Fruit fly (Drosophila melanogaster) whole organism, embryonic: ENCODE measurements around the gene ath.
A peak's percentile ranks its signal among the peaks of the same experiment; 100 is the strongest.

Source experiments
- Bgb ChIP-seq: fragments of 200-800 bp; sonication (Bioruptor generic); IDR thresholded peaks from 2 replicates; pipeline ENCODE4 v1.3.6; 2022; ENCODE audit warnings: missing biosample characterization, missing genetic modification characterization; ENCODE audit not compliant: partially characterized antibody
- BtbVII ChIP-seq: fragments of 200-800 bp; sonication (Bioruptor generic); optimal IDR thresholded peaks from 3 replicates; lab custom pipeline; 2017; ENCODE audit warnings: missing biosample characterization, mild to moderate bottlenecking, missing genetic modification characterization
- CG11695 ChIP-seq: fragments of 200-800 bp; sonication (Bioruptor generic); IDR thresholded peaks from 3 replicates; pipeline ENCODE4 v1.3.6; 2022; ENCODE audit warnings: missing biosample characterization, missing genetic modification characterization
- CG14014 ChIP-seq: fragments of 200-800 bp; sonication (Bioruptor generic); IDR thresholded peaks from 2 replicates; pipeline ENCODE4 v1.3.6; 2022; ENCODE audit warnings: missing biosample characterization, missing genetic modification characterization
- CG14667 ChIP-seq: fragments of 200-800 bp; sonication (Bioruptor generic); IDR thresholded peaks from 2 replicates; pipeline ENCODE4 v1.3.6; 2022; ENCODE audit warnings: missing biosample characterization, missing genetic modification characterization
- CG15696 ChIP-seq: fragments of 200-800 bp; sonication (Bioruptor generic); optimal IDR thresholded peaks from 2 replicates; lab custom pipeline; 2019; ENCODE audit warnings: missing biosample characterization, mild to moderate bottlenecking, missing genetic modification characterization, moderate library complexity
- CG18764 ChIP-seq: fragments of 200-800 bp; sonication (Bioruptor generic); optimal IDR thresholded peaks from 3 replicates; lab custom pipeline; 2016; ENCODE audit warnings: missing biosample characterization, missing genetic modification characterization
- CG34224 ChIP-seq: fragments of 200-800 bp; sonication (Bioruptor generic); IDR thresholded peaks from 3 replicates; pipeline ENCODE4 v1.3.6; 2022; ENCODE audit warnings: missing biosample characterization, missing genetic modification characterization; ENCODE audit not compliant: partially characterized antibody
- CG34422 ChIP-seq: fragments of 200-800 bp; sonication (Bioruptor generic); IDR thresholded peaks from 3 replicates; pipeline ENCODE4 v1.3.6; 2022; ENCODE audit warnings: missing biosample characterization, missing genetic modification characterization
- CG4854 ChIP-seq: fragments of 200-800 bp; sonication (Bioruptor generic); optimal IDR thresholded peaks from 2 replicates; lab custom pipeline; 2016; ENCODE audit warnings: missing biosample characterization, missing genetic modification characterization, inconsistent platforms
- CG5245 ChIP-seq: fragments of 200-800 bp; sonication (Bioruptor generic); optimal IDR thresholded peaks from 3 replicates; lab custom pipeline; 2016; ENCODE audit warnings: missing biosample characterization, missing genetic modification characterization
- CG6254 ChIP-seq: fragments of 200-800 bp; sonication (Bioruptor generic); optimal IDR thresholded peaks from 3 replicates; lab custom pipeline; 2017; ENCODE audit warnings: mild to moderate bottlenecking, missing biosample characterization, missing genetic modification reagents, missing genetic modification characterization
- CG9437 ChIP-seq: fragments of 200-800 bp; sonication (Bioruptor generic); optimal IDR thresholded peaks from 2 replicates; lab custom pipeline; 2018; ENCODE audit warnings: missing biosample characterization, mild to moderate bottlenecking, missing genetic modification characterization
- CHES-1-like ChIP-seq: fragments of 200-800 bp; sonication (Bioruptor generic); optimal IDR thresholded peaks from 2 replicates; lab custom pipeline; 2016; ENCODE audit warnings: missing biosample characterization, missing genetic modification characterization
- CTCF ChIP-seq: fragments of 200-800 bp; sonication (Bioruptor generic); optimal IDR thresholded peaks from 2 replicates; lab custom pipeline; 2017; ENCODE audit warnings: missing biosample characterization, mild to moderate bottlenecking, missing genetic modification characterization, moderate library complexity
- Dad ChIP-seq: fragments of 200-800 bp; sonication (Bioruptor generic); optimal IDR thresholded peaks from 3 replicates; lab custom pipeline; 2016; ENCODE audit warnings: missing biosample characterization, missing genetic modification characterization
- Deaf1 ChIP-seq: fragments of 200-800 bp; optimal IDR thresholded peaks from 3 replicates; lab custom pipeline; 2019; ENCODE audit warnings: missing biosample characterization, mild to moderate bottlenecking, missing genetic modification characterization, moderate library complexity
- Doc2 ChIP-seq: fragments of 200-800 bp; sonication (Bioruptor generic); IDR thresholded peaks from 2 replicates; pipeline ENCODE4 v1.3.6; 2022; ENCODE audit warnings: missing biosample characterization, missing genetic modification characterization
- Ets65A ChIP-seq: fragments of 200-800 bp; sonication (Bioruptor generic); peaks from one replicate; lab custom pipeline; 2016; ENCODE audit warnings: missing biosample characterization, missing genetic modification characterization
- HLH54F ChIP-seq: fragments of 200-800 bp; sonication (Bioruptor generic); optimal IDR thresholded peaks from 3 replicates; lab custom pipeline; 2016; ENCODE audit warnings: missing biosample characterization, missing genetic modification characterization
- MBD-R2 ChIP-seq: fragments of 200-800 bp; sonication (Bioruptor generic); IDR thresholded peaks from 2 replicates; pipeline ENCODE4 v1.3.6; 2022; ENCODE audit warnings: missing biosample characterization, missing genetic modification characterization
- Mad ChIP-seq: fragments of 200-800 bp; sonication (Bioruptor generic); optimal IDR thresholded peaks from 2 replicates; lab custom pipeline; 2016; ENCODE audit warnings: missing biosample characterization, missing genetic modification characterization
- NK7.1 ChIP-seq: fragments of 200-800 bp; sonication (Bioruptor generic); optimal IDR thresholded peaks from 3 replicates; lab custom pipeline; 2016; ENCODE audit warnings: missing biosample characterization, missing genetic modification characterization
- Nf-YB ChIP-seq: fragments of 200-800 bp; sonication (Bioruptor generic); optimal IDR thresholded peaks from 3 replicates; lab custom pipeline; 2019; ENCODE audit warnings: missing biosample characterization, mild to moderate bottlenecking, missing genetic modification characterization, moderate library complexity
- Ptx1 ChIP-seq: fragments of 200-800 bp; sonication (Bioruptor generic); IDR thresholded peaks from 2 replicates; pipeline ENCODE4 v1.3.6; 2022; ENCODE audit warnings: missing biosample characterization, missing genetic modification characterization
- Spps ChIP-seq: fragments of 200-800 bp; sonication (Bioruptor generic); optimal IDR thresholded peaks from 2 replicates; lab custom pipeline; 2018; ENCODE audit warnings: missing biosample characterization, mild to moderate bottlenecking, missing genetic modification characterization
- YL-1 ChIP-seq: fragments of 200-800 bp; sonication (Bioruptor generic); optimal IDR thresholded peaks from 3 replicates; lab custom pipeline; 2017; ENCODE audit warnings: missing biosample characterization, mild to moderate bottlenecking, missing genetic modification characterization
- amos ChIP-seq: fragments of 200-800 bp; sonication (Bioruptor generic); IDR thresholded peaks from 2 replicates; pipeline ENCODE4 v1.3.6; 2022; ENCODE audit warnings: missing biosample characterization, missing genetic modification characterization; ENCODE audit not compliant: partially characterized antibody
- ci ChIP-seq: fragments of 200-800 bp; sonication (Bioruptor generic); IDR thresholded peaks from 3 replicates; pipeline ENCODE4 v1.3.6; 2022; ENCODE audit warnings: missing biosample characterization, missing genetic modification characterization
- corto ChIP-seq: fragments of 200-800 bp; sonication (Bioruptor generic); optimal IDR thresholded peaks from 2 replicates; lab custom pipeline; 2016; ENCODE audit warnings: missing biosample characterization, mild to moderate bottlenecking, missing genetic modification characterization, moderate library complexity
- dati ChIP-seq: fragments of 200-800 bp; sonication (Bioruptor generic); IDR thresholded peaks from 2 replicates; pipeline ENCODE4 v1.3.6; 2022; ENCODE audit warnings: missing biosample characterization, missing genetic modification characterization
- dpn ChIP-seq, 2 experiments: fragments of 200-800 bp; sonication (Bioruptor generic); optimal IDR thresholded peaks; 3 replicates each; lab custom pipeline; 2016; ENCODE audit warnings: missing biosample characterization in 2 of 2, missing genetic modification characterization in 2 of 2
- grn ChIP-seq: fragments of 200-800 bp; sonication (Bioruptor generic); optimal IDR thresholded peaks from 3 replicates; lab custom pipeline; 2017; ENCODE audit warnings: missing biosample characterization, missing genetic modification characterization
- gsb-n ChIP-seq: fragments of 200-800 bp; sonication (Bioruptor generic); optimal IDR thresholded peaks from 3 replicates; lab custom pipeline; 2018; ENCODE audit warnings: missing biosample characterization, mild to moderate bottlenecking, missing genetic modification characterization
- inv ChIP-seq: fragments of 200-800 bp; sonication (Bioruptor generic); IDR thresholded peaks from 2 replicates; pipeline ENCODE4 v1.3.6; 2022; ENCODE audit warnings: missing biosample characterization, missing genetic modification characterization; ENCODE audit not compliant: partially characterized antibody
- nmo ChIP-seq: fragments of 200-800 bp; sonication (Bioruptor generic); optimal IDR thresholded peaks from 2 replicates; lab custom pipeline; 2018; ENCODE audit warnings: missing biosample characterization, mild to moderate bottlenecking, missing genetic modification characterization, moderate library complexity
- odd ChIP-seq: fragments of 200-800 bp; sonication (Bioruptor generic); optimal IDR thresholded peaks from 2 replicates; lab custom pipeline; 2017; ENCODE audit warnings: missing biosample characterization, mild to moderate bottlenecking, missing genetic modification characterization
- p53 ChIP-seq: fragments of 200-800 bp; sonication (Bioruptor generic); optimal IDR thresholded peaks from 2 replicates; lab custom pipeline; 2016; ENCODE audit warnings: missing biosample characterization, missing genetic modification characterization
- pnt ChIP-seq: fragments of 200-800 bp; sonication (Bioruptor generic); optimal IDR thresholded peaks from 3 replicates; lab custom pipeline; 2016; ENCODE audit warnings: missing biosample characterization, missing genetic modification characterization
- prd ChIP-seq, 3 experiments: fragments of >200 bp in 2 of 3; fragments of 200-800 bp in 1 of 3; sonication (Bioruptor generic) in 1 of 3; optimal IDR thresholded peaks in 2 of 3; IDR thresholded peaks in 1 of 3; 2 replicates in 2 of 3; 3 replicates in 1 of 3; pipeline versions ENCODE4 v1.3.6 to Lab custom; 2017 to 2022; ENCODE audit warnings: missing biosample characterization in 1 of 3, missing genetic modification characterization in 1 of 3
- psq ChIP-seq: fragments of 200-800 bp; sonication (Bioruptor generic); optimal IDR thresholded peaks from 2 replicates; lab custom pipeline; 2017; ENCODE audit warnings: missing biosample characterization, missing genetic modification characterization
- rib ChIP-seq: fragments of 200-800 bp; sonication (Bioruptor generic); IDR thresholded peaks from 2 replicates; pipeline ENCODE4 v1.3.6; 2022; ENCODE audit warnings: missing biosample characterization, missing genetic modification characterization
- sc ChIP-seq, 3 experiments: fragments of >200 bp in 2 of 3; fragments of 200-800 bp in 1 of 3; sonication (Bioruptor generic) in 1 of 3; optimal IDR thresholded peaks; 2 replicates in 2 of 3; 3 replicates in 1 of 3; lab custom pipeline; 2017; ENCODE audit warnings: mild to moderate bottlenecking in 1 of 3, missing biosample characterization in 1 of 3, missing genetic modification characterization in 1 of 3, missing genetic modification reagents in 1 of 3
- sd ChIP-seq: fragments of 200-800 bp; sonication (Bioruptor generic); optimal IDR thresholded peaks from 3 replicates; lab custom pipeline; 2018; ENCODE audit warnings: missing biosample characterization, mild to moderate bottlenecking, missing genetic modification characterization, moderate library complexity
- sob ChIP-seq: fragments of 200-800 bp; sonication (Bioruptor generic); IDR thresholded peaks from 2 replicates; pipeline ENCODE4 v1.3.6; 2022; ENCODE audit warnings: missing biosample characterization, missing genetic modification characterization
- tll ChIP-seq, 2 experiments: fragments of 200-800 bp in 1 of 2; fragments of >200 bp in 1 of 2; sonication (Bioruptor generic) in 1 of 2; optimal IDR thresholded peaks; 2 replicates each; lab custom pipeline; 2017 to 2019; ENCODE audit warnings: missing biosample characterization in 2 of 2, missing genetic modification characterization in 2 of 2, mild to moderate bottlenecking in 1 of 2, moderate library complexity in 1 of 2
- vvl ChIP-seq: fragments of 200-800 bp; sonication (Bioruptor generic); IDR thresholded peaks from 2 replicates; pipeline ENCODE4 v1.3.6; 2022; ENCODE audit warnings: missing biosample characterization, missing genetic modification characterization
- zfh2 ChIP-seq: fragments of 200-800 bp; sonication (Bioruptor generic); optimal IDR thresholded peaks from 2 replicates; lab custom pipeline; 2016; ENCODE audit warnings: missing biosample characterization, missing genetic modification characterization

The ath gene

dm6 chr2L:10260750-10261493, 50.0 kb downstream of the ath start, which contains the start of gene Pten (continued):
- peak; percentile 12 for TF ChIP-seq corto (GFP tag; lab: Kevin White, UChicago)
- no peak; the same call in 1 of the 2 replicates for TF ChIP-seq CG14667 (GFP tag; lab: Robert Waterston, UW)
- peak; percentile 43 for TF ChIP-seq zfh2 (GFP tag; lab: Kevin White, UChicago)
- TF ChIP-seq CG6254: peak; percentile 100
- TF ChIP-seq BtbVII: peak; percentile 38
- TF ChIP-seq Mad (GFP tag; lab: Kevin White, UChicago): peak; percentile 43
- no peak for TF ChIP-seq Doc2 (GFP tag; lab: Robert Waterston, UW)
- TF ChIP-seq HLH54F (GFP tag; lab: Kevin White, UChicago): peak; percentile 51
- peak; percentile 44; the same call in 1 of the 2 replicates for TF ChIP-seq MBD-R2
- peak; percentile 48 for TF ChIP-seq CG4854
- peak; percentile 100 for TF ChIP-seq CG18764 (GFP tag; lab: Kevin White, UChicago)
- peak; percentile 33 for TF ChIP-seq psq (GFP tag; lab: Kevin White, UChicago)
- peak; percentile 73; the same call in 1 of the 3 replicates for TF ChIP-seq ci
- TF ChIP-seq Ptx1 (GFP tag; lab: Robert Waterston, UW): no peak
- peak; percentile 79 for TF ChIP-seq YL-1 (GFP tag; lab: Kevin White, UChicago)
- TF ChIP-seq gsb-n: no peak
- TF ChIP-seq rib (GFP tag; lab: Robert Waterston, UW): no peak
- TF ChIP-seq dati (GFP tag; lab: Robert Waterston, UW): no peak
- TF ChIP-seq CTCF: peak; percentile 4
- no peak for TF ChIP-seq p53 (GFP tag; lab: Kevin White, UChicago)
- TF ChIP-seq CG9437 (GFP tag; lab: Kevin White, UChicago): peak; percentile 25
- 0 out of 2 replicates have a peak, but pooled peaks have one; percentile 54 for TF ChIP-seq sob
- TF ChIP-seq prd (optimal IDR thresholded peaks at IDR 0.05; lab: Kevin White, UChicago): no peak
- peak; percentile 70; the same call in 1 of the 3 replicates for TF ChIP-seq prd (GFP tag; IDR thresholded peaks at IDR 0.05; lab: Robert Waterston, UW)
- peak; percentile 80 for TF ChIP-seq CG34224 (GFP tag; lab: Robert Waterston, UW)
- TF ChIP-seq tll (GFP tag; optimal IDR thresholded peaks at IDR 0.05; lab: Kevin White, UChicago): peak in 1 of 2 experiments; percentile 52
- no peak for TF ChIP-seq Deaf1
- peak; percentile 83 for TF ChIP-seq inv (GFP tag; lab: Robert Waterston, UW)
- peak; percentile 29 for TF ChIP-seq CHES-1-like (GFP tag; lab: Kevin White, UChicago)
- TF ChIP-seq sc (optimal IDR thresholded peaks at IDR 0.05; lab: Kevin White, UChicago): no peak
- TF ChIP-seq sc (GFP tag; optimal IDR thresholded peaks at IDR 0.05; lab: Kevin White, UChicago): peak; percentile 9
- TF ChIP-seq Dad (GFP tag; lab: Kevin White, UChicago): peak; percentile 55
- peak; percentile 73; the same call in 1 of the 3 replicates for TF ChIP-seq CG11695 (GFP tag; lab: Robert Waterston, UW)
- TF ChIP-seq Spps (tag; lab: Kevin White, UChicago): peak; percentile 49
- TF ChIP-seq odd: no peak
- 0 out of 3 replicates have a peak, but pooled peaks have one; percentile 19 for TF ChIP-seq CG34422
- TF ChIP-seq nmo (GFP tag; lab: Kevin White, UChicago): peak; percentile 88
- peak; percentile 60 for TF ChIP-seq CG5245
- TF ChIP-seq amos (GFP tag; lab: Robert Waterston, UW): peak; percentile 90; the same call in 1 of the 2 replicates
- peak; percentile 91 for TF ChIP-seq Bgb (GFP tag; lab: Robert Waterston, UW)
- TF ChIP-seq Nf-YB (GFP tag; lab: Kevin White, UChicago): no peak
- peak; percentile 63 to 76 for TF ChIP-seq dpn (GFP tag; optimal IDR thresholded peaks at IDR 0.05; lab: Kevin White, UChicago)
- TF ChIP-seq grn (GFP tag; lab: Kevin White, UChicago): peak; percentile 49
- TF ChIP-seq NK7.1 (GFP tag; lab: Kevin White, UChicago): peak; percentile 39
- TF ChIP-seq CG14014: peak; percentile 61; the same call in 1 of the 2 replicates
- TF ChIP-seq sd (tag; lab: Kevin White, UChicago): peak; percentile 4
- peak; percentile 58; the same call in 1 of the 2 replicates for TF ChIP-seq vvl (GFP tag; lab: Robert Waterston, UW)
- TF ChIP-seq CG15696 (tag; lab: Kevin White, UChicago): peak; percentile 63
- peak; percentile 95 for TF ChIP-seq Ets65A (GFP tag; lab: Kevin White, UChicago)
- TF ChIP-seq pnt (GFP tag; lab: Kevin White, UChicago): peak; percentile 58
